Fruit fly (Drosophila melanogaster) whole organism, embryonic: Measurements from ENCODE around the gene CG15429.
A peak's percentile ranks its signal among the peaks of the same experiment; 100 is the strongest.

ENCODE experiments used
- B-H1 ChIP-seq: fragments of 200-800 bp; sonication (Bioruptor generic); IDR thresholded peaks from 3 replicates; pipeline ENCODE4 v1.3.6; 2022; ENCODE audit warnings: missing biosample characterization, missing genetic modification characterization
- CG10209 ChIP-seq: fragments of 200-800 bp; sonication (Bioruptor generic); optimal IDR thresholded peaks from 3 replicates; lab custom pipeline; 2017; ENCODE audit warnings: missing biosample characterization, mild to moderate bottlenecking, missing genetic modification characterization, missing genetic modification reagents
- CG10366 ChIP-seq: fragments of 200-800 bp; sonication (Bioruptor generic); IDR thresholded peaks from 2 replicates; pipeline ENCODE4 v1.3.6; 2022; ENCODE audit warnings: missing biosample characterization, missing genetic modification characterization
- CG10654 ChIP-seq: fragments of 200-800 bp; sonication (Bioruptor generic); optimal IDR thresholded peaks from 2 replicates; lab custom pipeline; 2016; ENCODE audit warnings: missing biosample characterization, missing genetic modification characterization
- CG12299 ChIP-seq: fragments of 200-800 bp; sonication (Bioruptor generic); optimal IDR thresholded peaks from 2 replicates; lab custom pipeline; 2018; ENCODE audit warnings: missing biosample characterization, mild to moderate bottlenecking, missing genetic modification characterization
- CG12942 ChIP-seq: fragments of 200-800 bp; sonication (Bioruptor generic); optimal IDR thresholded peaks from 3 replicates; lab custom pipeline; 2016; ENCODE audit warnings: missing biosample characterization, missing genetic modification characterization
- CG13424 ChIP-seq: fragments of 200-800 bp; sonication (Bioruptor generic); optimal IDR thresholded peaks from 2 replicates; lab custom pipeline; 2019; ENCODE audit warnings: missing biosample characterization, mild to moderate bottlenecking, missing genetic modification characterization, moderate library complexity
- CG13894 ChIP-seq: fragments of 200-800 bp; sonication (Bioruptor generic); optimal IDR thresholded peaks from 3 replicates; lab custom pipeline; 2018; ENCODE audit warnings: missing biosample characterization, mild to moderate bottlenecking, missing genetic modification characterization, moderate library complexity
- CG14710 ChIP-seq: fragments of 200-800 bp; sonication (Bioruptor generic); optimal IDR thresholded peaks from 3 replicates; lab custom pipeline; 2019; ENCODE audit warnings: missing biosample characterization, mild to moderate bottlenecking, missing genetic modification characterization, moderate library complexity
- CG15073 ChIP-seq: fragments of 200-800 bp; sonication (Bioruptor generic); optimal IDR thresholded peaks from 2 replicates; lab custom pipeline; 2016; ENCODE audit warnings: missing biosample characterization, missing genetic modification characterization
- CG15479 ChIP-seq: fragments of 200-800 bp; sonication (Bioruptor generic); optimal IDR thresholded peaks from 3 replicates; lab custom pipeline; 2019; ENCODE audit warnings: missing biosample characterization, mild to moderate bottlenecking, missing genetic modification characterization, moderate library complexity
- CG16815 ChIP-seq: fragments of 200-800 bp; sonication (Bioruptor generic); optimal IDR thresholded peaks from 3 replicates; lab custom pipeline; 2017; ENCODE audit warnings: missing biosample characterization, mild to moderate bottlenecking, missing genetic modification characterization
- CG17612 ChIP-seq: fragments of 200-800 bp; sonication (Bioruptor generic); IDR thresholded peaks from 2 replicates; pipeline ENCODE4 v1.3.6; 2022; ENCODE audit warnings: missing biosample characterization, missing genetic modification characterization
- CG2712 ChIP-seq: fragments of 200-800 bp; optimal IDR thresholded peaks from 3 replicates; lab custom pipeline; 2019; ENCODE audit warnings: missing biosample characterization, mild to moderate bottlenecking, missing genetic modification characterization, moderate library complexity
- CG2889 ChIP-seq: fragments of 200-800 bp; sonication (Bioruptor generic); IDR thresholded peaks from 3 replicates; pipeline ENCODE4 v1.3.6; 2022; ENCODE audit warnings: missing biosample characterization, missing genetic modification characterization
- CG30020 ChIP-seq: fragments of 200-800 bp; optimal IDR thresholded peaks from 2 replicates; lab custom pipeline; 2019; ENCODE audit warnings: missing biosample characterization, mild to moderate bottlenecking, missing genetic modification characterization, moderate library complexity
- CG30431 ChIP-seq: fragments of 200-800 bp; sonication (Bioruptor generic); optimal IDR thresholded peaks from 2 replicates; lab custom pipeline; 2017; ENCODE audit warnings: missing biosample characterization, missing genetic modification characterization
- CG3726 ChIP-seq: fragments of 200-800 bp; sonication (Bioruptor generic); IDR thresholded peaks from 3 replicates; pipeline ENCODE4, ENCODE4 v1.3.6; 2022; ENCODE audit warnings: missing biosample characterization, missing genetic modification characterization
- CG4424 ChIP-seq: fragments of 200-800 bp; sonication (Bioruptor generic); optimal IDR thresholded peaks from 3 replicates; lab custom pipeline; 2016; ENCODE audit warnings: missing biosample characterization, missing genetic modification characterization
- CG7745 ChIP-seq: fragments of 200-800 bp; sonication (Bioruptor generic); optimal IDR thresholded peaks from 2 replicates; lab custom pipeline; 2018; ENCODE audit warnings: missing biosample characterization, mild to moderate bottlenecking, missing genetic modification characterization, moderate library complexity
- CG8290 ChIP-seq, 3 experiments: fragments of 200-800 bp; sonication (Bioruptor generic); optimal IDR thresholded peaks; 2 replicates each; lab custom pipeline; 2016 to 2019; ENCODE audit warnings: missing biosample characterization in 3 of 3, missing genetic modification characterization in 3 of 3, mild to moderate bottlenecking in 2 of 3, moderate library complexity in 1 of 3
- CG8478 ChIP-seq: fragments of >200 bp; optimal IDR thresholded peaks from 2 replicates; lab custom pipeline; 2018
- CHES-1-like ChIP-seq: fragments of 200-800 bp; sonication (Bioruptor generic); optimal IDR thresholded peaks from 2 replicates; lab custom pipeline; 2016; ENCODE audit warnings: missing biosample characterization, missing genetic modification characterization
- CoRest ChIP-seq: fragments of 200-800 bp; sonication (Bioruptor generic); optimal IDR thresholded peaks from 3 replicates; lab custom pipeline; 2018; ENCODE audit warnings: missing biosample characterization, mild to moderate bottlenecking, missing genetic modification characterization, moderate library complexity
- Drgx ChIP-seq: fragments of 200-800 bp; sonication (Bioruptor generic); IDR thresholded peaks from 2 replicates; pipeline ENCODE4 v1.3.6; 2022; ENCODE audit warnings: missing biosample characterization, missing genetic modification characterization
- E2f2 ChIP-seq: fragments of 200-800 bp; sonication (Bioruptor generic); IDR thresholded peaks from 2 replicates; pipeline ENCODE4 v1.3.6; 2022; ENCODE audit warnings: missing biosample characterization, missing genetic modification characterization
- ERR ChIP-seq: fragments of 200-800 bp; sonication (Bioruptor generic); optimal IDR thresholded peaks from 2 replicates; lab custom pipeline; 2016; ENCODE audit warnings: missing biosample characterization, missing genetic modification characterization
- Fer2 ChIP-seq: fragments of 200-800 bp; sonication (Bioruptor generic); optimal IDR thresholded peaks from 2 replicates; lab custom pipeline; 2018; ENCODE audit warnings: missing biosample characterization, mild to moderate bottlenecking, missing genetic modification characterization, moderate library complexity
- Max ChIP-seq: fragments of 200-800 bp; sonication (Bioruptor generic); optimal IDR thresholded peaks from 2 replicates; lab custom pipeline; 2016; ENCODE audit warnings: missing biosample characterization, mild to moderate bottlenecking, missing genetic modification characterization
- NC2α ChIP-seq: fragments of 200-800 bp; sonication (Bioruptor generic); optimal IDR thresholded peaks from 2 replicates; lab custom pipeline; 2016; ENCODE audit warnings: missing biosample characterization, missing genetic modification characterization
- NK7.1 ChIP-seq: fragments of 200-800 bp; sonication (Bioruptor generic); optimal IDR thresholded peaks from 3 replicates; lab custom pipeline; 2016; ENCODE audit warnings: missing biosample characterization, missing genetic modification characterization
- Opbp ChIP-seq: fragments of 200-800 bp; sonication (Bioruptor generic); IDR thresholded peaks from 3 replicates; pipeline ENCODE4 v1.3.6; 2022; ENCODE audit warnings: missing biosample characterization, missing genetic modification characterization; ENCODE audit not compliant: partially characterized antibody
- Ptx1 ChIP-seq: fragments of 200-800 bp; sonication (Bioruptor generic); IDR thresholded peaks from 2 replicates; pipeline ENCODE4 v1.3.6; 2022; ENCODE audit warnings: missing biosample characterization, missing genetic modification characterization
- Six4 ChIP-seq: fragments of 200-800 bp; sonication (Bioruptor generic); optimal IDR thresholded peaks from 2 replicates; lab custom pipeline; 2016; ENCODE audit warnings: missing biosample characterization, missing genetic modification characterization
- bab2 ChIP-seq: fragments of 200-800 bp; sonication (Bioruptor generic); optimal IDR thresholded peaks from 2 replicates; lab custom pipeline; 2016; ENCODE audit warnings: missing biosample characterization, missing genetic modification characterization
- bigmax ChIP-seq: fragments of 200-800 bp; sonication (Bioruptor generic); optimal IDR thresholded peaks from 2 replicates; lab custom pipeline; 2018; ENCODE audit warnings: missing biosample characterization, mild to moderate bottlenecking, missing genetic modification characterization
- crol ChIP-seq: fragments of 200-800 bp; sonication (Bioruptor generic); IDR thresholded peaks from 2 replicates; pipeline ENCODE4 v1.3.6; 2022; ENCODE audit warnings: missing biosample characterization, missing genetic modification characterization
- dati ChIP-seq: fragments of 200-800 bp; sonication (Bioruptor generic); IDR thresholded peaks from 2 replicates; pipeline ENCODE4 v1.3.6; 2022; ENCODE audit warnings: missing biosample characterization, missing genetic modification characterization
- gcm ChIP-seq: fragments of 200-800 bp; sonication (Bioruptor generic); optimal IDR thresholded peaks from 2 replicates; lab custom pipeline; 2019; ENCODE audit warnings: missing biosample characterization, mild to moderate bottlenecking, missing genetic modification characterization, moderate library complexity
- gro ChIP-seq: fragments of 200-800 bp; sonication (Bioruptor generic); optimal IDR thresholded peaks from 2 replicates; lab custom pipeline; 2016; ENCODE audit warnings: missing biosample characterization, missing genetic modification characterization
- hkb ChIP-seq, 2 experiments: fragments of 200-800 bp in 1 of 2; fragments of >200 bp in 1 of 2; sonication (Bioruptor generic) in 1 of 2; IDR thresholded peaks in 1 of 2; optimal IDR thresholded peaks in 1 of 2; 2 replicates each; pipeline versions ENCODE4 v1.3.6 to Lab custom; 2017 to 2022; ENCODE audit warnings: missing biosample characterization in 1 of 2, missing genetic modification characterization in 1 of 2
- insv ChIP-seq, 2 experiments: fragments of 200-800 bp; sonication (Bioruptor generic); optimal IDR thresholded peaks; 3 replicates each; lab custom pipeline; 2016 to 2018; ENCODE audit warnings: missing biosample characterization in 2 of 2, missing genetic modification characterization in 2 of 2
- maf-S ChIP-seq: fragments of 200-800 bp; sonication (Bioruptor generic); optimal IDR thresholded peaks from 2 replicates; lab custom pipeline; 2016; ENCODE audit warnings: missing biosample characterization, missing genetic modification characterization
- nau ChIP-seq: fragments of 200-800 bp; sonication (Bioruptor generic); optimal IDR thresholded peaks from 3 replicates; lab custom pipeline; 2017; ENCODE audit warnings: missing biosample characterization, mild to moderate bottlenecking, missing genetic modification characterization, missing genetic modification reagents
- pnt ChIP-seq: fragments of 200-800 bp; sonication (Bioruptor generic); optimal IDR thresholded peaks from 3 replicates; lab custom pipeline; 2016; ENCODE audit warnings: missing biosample characterization, missing genetic modification characterization
- repo ChIP-seq: fragments of 200-800 bp; sonication (Bioruptor generic); optimal IDR thresholded peaks from 2 replicates; lab custom pipeline; 2016; ENCODE audit warnings: missing biosample characterization, missing genetic modification characterization
- stwl ChIP-seq: fragments of 200-800 bp; sonication (Bioruptor generic); optimal IDR thresholded peaks from 3 replicates; lab custom pipeline; 2018; ENCODE audit warnings: missing biosample characterization, mild to moderate bottlenecking, missing genetic modification characterization, moderate library complexity
- tio ChIP-seq: fragments of 200-800 bp; sonication (Bioruptor generic); optimal IDR thresholded peaks from 2 replicates; lab custom pipeline; 2017; ENCODE audit warnings: missing biosample characterization, missing genetic modification characterization, inconsistent platforms
- unpg ChIP-seq: fragments of 200-800 bp; sonication (Bioruptor generic); optimal IDR thresholded peaks from 3 replicates; lab custom pipeline; 2018; ENCODE audit warnings: missing biosample characterization, mild to moderate bottlenecking, missing genetic modification characterization, moderate library complexity

CG15429 gene

DNA sequence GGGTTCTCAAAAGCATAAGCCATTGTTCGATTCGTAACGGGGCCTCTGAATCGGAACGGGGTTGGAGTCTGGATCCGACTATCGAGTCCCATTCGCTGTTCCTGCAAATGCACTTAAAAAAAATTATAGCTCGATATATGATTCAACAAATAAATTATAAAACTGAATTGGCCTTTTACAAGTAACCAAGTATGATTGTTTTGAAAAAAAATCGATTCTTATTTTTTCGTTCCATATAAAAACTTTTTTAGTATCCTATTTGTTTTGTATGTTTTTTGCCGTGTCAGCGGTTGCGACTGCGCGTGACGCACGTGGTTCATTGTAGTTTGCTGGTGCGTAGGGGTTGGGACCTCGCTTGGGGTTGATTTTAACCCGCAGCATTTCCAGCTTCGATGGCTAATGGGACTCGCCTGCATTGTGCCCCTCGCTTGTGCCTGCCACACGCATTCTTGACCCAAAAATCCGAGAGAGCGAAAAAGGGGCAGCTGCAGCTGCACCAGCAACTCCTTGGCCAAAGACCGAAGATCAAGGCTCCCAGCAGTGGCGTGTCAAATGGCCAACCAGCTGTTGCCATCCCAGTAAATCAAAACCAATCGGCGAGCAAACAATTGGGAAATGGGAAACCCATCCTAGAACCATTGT is 2.0 kb upstream of the CG15429 start (continued):
- TF ChIP-seq CG12299 (tag; lab: Kevin White, UChicago) (peak; percentile 22), NC2α (GFP tag; lab: Kevin White, UChicago) (peak; percentile 44), NK7.1 (peak; percentile 36), Max (peak; percentile 68), gro (GFP tag; lab: Kevin White, UChicago) (no peak), insv (GFP tag; optimal IDR thresholded peaks at IDR 0.05; lab: Kevin White, UChicago) (no peak), CG8478 (no peak), CG10654 (GFP tag; lab: Kevin White, UChicago) (peak; percentile 41), CG16815 (GFP tag; lab: Kevin White, UChicago) (peak; percentile 85), ERR (no peak), CG15073 (no peak), CG3726 (GFP tag; lab: Robert Waterston, UW) (no peak), stwl (tag; lab: Kevin White, UChicago) (peak; percentile 57), tio (GFP tag; lab: Kevin White, UChicago) (peak; percentile 70), CG7745 (tag; lab: Kevin White, UChicago) (peak; percentile 70), CoRest (peak; percentile 63), E2f2 (GFP tag; lab: Robert Waterston, UW) (peak; percentile 14; the same call in 1 of the 2 replicates), CG10209 (GFP tag; lab: Kevin White, UChicago) (peak; percentile 73), pnt (GFP tag; lab: Kevin White, UChicago) (peak; percentile 47), CG10366 (GFP tag; lab: Robert Waterston, UW) (0 out of 2 replicates have a peak, but pooled peaks have one; percentile 9), maf-S (GFP tag; lab: Kevin White, UChicago) (peak; percentile 16), CG17612 (GFP tag; lab: Robert Waterston, UW) (no peak; the same call in 1 of the 2 replicates), Ptx1 (GFP tag; lab: Robert Waterston, UW) (peak; percentile 44; the same call in 1 of the 2 replicates), CG2712 (tag; lab: Kevin White, UChicago) (peak; percentile 93), bigmax (GFP tag; lab: Kevin White, UChicago) (no peak), Fer2 (tag; lab: Kevin White, UChicago) (no peak), bab2 (GFP tag; lab: Kevin White, UChicago) (peak; percentile 62), dati (no peak), CG13894 (tag; lab: Kevin White, UChicago) (no peak), Opbp (GFP tag; lab: Robert Waterston, UW) (no peak), CG4424 (peak; percentile 81), CG30431 (GFP tag; lab: Kevin White, UChicago) (peak; percentile 25), CG15479 (GFP tag; lab: Kevin White, UChicago) (no peak), CG8290 (GFP tag; optimal IDR thresholded peaks at IDR 0.05; lab: Kevin White, UChicago) (peak; percentile 42), CG8290 (tag; optimal IDR thresholded peaks at IDR 0.05; lab: Kevin White, UChicago) (no peak), CG14710 (tag; lab: Kevin White, UChicago) (peak; percentile 89), CG2889 (GFP tag; lab: Robert Waterston, UW) (no peak), Drgx (GFP tag; lab: Robert Waterston, UW) (no peak), unpg (peak; percentile 71), B-H1 (GFP tag; lab: Robert Waterston, UW) (no peak), repo (GFP tag; lab: Kevin White, UChicago) (no peak), CG30020 (peak; percentile 22), hkb (optimal IDR thresholded peaks at IDR 0.05; lab: Kevin White, UChicago) (no peak), hkb (GFP tag; IDR thresholded peaks at IDR 0.05; lab: Robert Waterston, UW) (peak; percentile 64), Six4 (GFP tag; lab: Kevin White, UChicago) (peak; percentile 46), CG13424 (tag; lab: Kevin White, UChicago) (peak; percentile 54), CG12942 (GFP tag; lab: Kevin White, UChicago) (peak; percentile 15), crol (0 out of 2 replicates have a peak, but pooled peaks have one; percentile 32), nau (GFP tag; lab: Kevin White, UChicago) (no peak), CHES-1-like (GFP tag; lab: Kevin White, UChicago) (peak; percentile 37), gcm (GFP tag; lab: Kevin White, UChicago) (peak; percentile 86)
